Worm (Caenorhabditis elegans): ENCODE data around the gene parn-1.
A peak's percentile ranks its signal among the peaks of the same experiment; 100 is the strongest.

parn-1 gene

DNA sequence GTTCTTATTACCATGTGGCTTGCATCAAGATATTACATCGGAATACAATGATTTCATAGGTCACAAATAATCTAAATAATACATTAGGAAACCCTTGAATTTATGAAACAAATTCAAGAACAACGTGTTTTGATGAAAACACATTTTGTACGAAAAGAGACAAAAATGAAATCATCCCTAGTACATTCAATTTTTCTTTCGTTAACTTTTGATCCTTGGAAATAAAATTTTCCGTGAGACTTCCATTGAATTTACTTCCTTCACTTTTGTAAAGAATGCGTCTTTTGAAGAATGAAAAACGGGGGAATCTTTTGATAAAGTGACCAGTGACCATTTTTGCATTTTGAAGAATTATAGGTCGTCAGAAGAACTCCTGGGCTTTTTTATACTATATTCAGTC is 21.3 kb downstream of the parn-1 start:
- TF ChIP-seq C17E4.6 (GFP tag; IDR thresholded peaks at IDR 0.05) (no peak), bed-2 (GFP tag; IDR thresholded peaks at IDR 0.05) (no peak), lin-40 (tag; optimal IDR thresholded peaks at IDR 0.05) (no peak), mes-4 (tag; optimal IDR thresholded peaks at IDR 0.05) (no peak), F10E7.11 (tag; optimal IDR thresholded peaks at IDR 0.05) (no peak)

DNA sequence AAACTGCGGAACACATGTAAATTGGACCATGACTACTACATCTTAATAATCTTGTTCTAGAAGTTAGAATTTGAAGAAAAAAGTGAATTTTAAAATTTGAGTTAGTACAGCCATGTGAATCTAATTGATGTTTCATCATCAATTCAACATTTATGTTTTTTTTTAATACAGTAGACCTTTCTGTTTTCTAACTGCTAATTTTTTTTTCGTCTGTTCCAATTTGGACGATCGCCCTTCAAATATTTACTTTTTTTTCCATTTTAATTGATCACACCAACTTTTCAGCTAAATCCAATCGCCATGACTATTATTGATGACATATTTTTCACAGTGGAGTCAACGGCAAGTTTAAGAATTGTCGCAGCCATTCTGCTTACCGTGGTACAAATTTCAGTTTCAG is 24.4 kb downstream of the parn-1 start, which contains the start of gene srx-116:
Gene srx-116 (plus strand): TSS at position 301 of the 400 bp plus-strand sequence.
- TF ChIP-seq lin-35 (GFP tag; optimal IDR thresholded peaks at IDR 0.05) (no peak), mcd-1 (GFP tag; IDR thresholded peaks at IDR 0.05) (no peak), aptf-3 (GFP tag; IDR thresholded peaks at IDR 0.05) (no peak), zfh-2 (GFP tag; conservative IDR thresholded peaks at IDR 0.05) (no peak), mxl-1 (tag; optimal IDR thresholded peaks at IDR 0.05) (no peak), nhr-120 (GFP tag; IDR thresholded peaks at IDR 0.05) (no peak), Y67H2A.10 (GFP tag; conservative IDR thresholded peaks at IDR 0.05) (no peak), ceh-27 (GFP tag; optimal IDR thresholded peaks at IDR 0.05) (no peak), Y95B8A.8 (GFP tag; IDR thresholded peaks at IDR 0.05) (no peak), ceh-58 (GFP tag; IDR thresholded peaks at IDR 0.05) (no peak), hmg-1.2 (GFP tag; IDR thresholded peaks at IDR 0.05) (no peak), madf-8 (GFP tag; conservative IDR thresholded peaks at IDR 0.05) (no peak)

ce11 chrV:12667926-12668325 is 27.1 kb downstream of the parn-1 start, which contains the start of gene W05B10.4:
Gene W05B10.4, plus strand, starts transcription at chrV:12668226.
- TF ChIP-seq ceh-27 (GFP tag; optimal IDR thresholded peaks at IDR 0.05) (peak; percentile 10), nhr-90 (tag; optimal IDR thresholded peaks at IDR 0.05) (no peak), B0019.2 (GFP tag; conservative IDR thresholded peaks at IDR 0.05) (no peak), atf-7 (tag; optimal IDR thresholded peaks at IDR 0.05) (no peak)

ce11 chrV:12667397-12667796 is 27.7 kb downstream of the parn-1 start:
- TF ChIP-seq rpc-1 (optimal IDR thresholded peaks at IDR 0.05) (no peak), rpc-1 (tag; optimal IDR thresholded peaks at IDR 0.05) (no peak), ceh-100 (GFP tag; IDR thresholded peaks at IDR 0.05) (no peak), F33H1.4 (GFP tag; IDR thresholded peaks at IDR 0.05) (no peak), ets-4 (GFP tag; optimal IDR thresholded peaks at IDR 0.05) (no peak), F57C9.4 (tag; optimal IDR thresholded peaks at IDR 0.05) (no peak), let-526 (GFP tag; IDR thresholded peaks at IDR 0.05) (no peak), attf-5 (GFP tag; optimal IDR thresholded peaks at IDR 0.05) (no peak), hrde-1 (tag; optimal IDR thresholded peaks at IDR 0.05; ENCODE audit: borderline replicate concordance) (no peak), bed-2 (GFP tag; IDR thresholded peaks at IDR 0.05) (no peak)

ce11 chrV:12663386-12663785 is 31.7 kb downstream of the parn-1 start:
- TF ChIP-seq bed-2 (GFP tag; IDR thresholded peaks at IDR 0.05), result no peak
- TF ChIP-seq B0019.2 (GFP tag; conservative IDR thresholded peaks at IDR 0.05), result no peak
- TF ChIP-seq nhr-90 (tag; optimal IDR thresholded peaks at IDR 0.05), result no peak
- no peak for TF ChIP-seq ztf-22 (GFP tag; optimal IDR thresholded peaks at IDR 0.05)
- TF ChIP-seq mxl-1 (tag; optimal IDR thresholded peaks at IDR 0.05), result no peak
- no peak for TF ChIP-seq lir-1 (GFP tag; conservative IDR thresholded peaks at IDR 0.05)
- TF ChIP-seq ZK185.1 (tag; optimal IDR thresholded peaks at IDR 0.05; ENCODE audit: poor library complexity, severe bottlenecking), result no peak
- no peak for TF ChIP-seq madf-10 (tag; optimal IDR thresholded peaks at IDR 0.05)
- no peak for TF ChIP-seq ccch-3 (GFP tag; optimal IDR thresholded peaks at IDR 0.05)
- no peak for TF ChIP-seq B0035.1 (tag; optimal IDR thresholded peaks at IDR 0.05)
- TF ChIP-seq unc-62 (GFP tag; optimal IDR thresholded peaks at IDR 0.05), result no peak
- TF ChIP-seq bed-1 (GFP tag; IDR thresholded peaks at IDR 0.05), result no peak
- no peak for TF ChIP-seq B0261.1 (tag; optimal IDR thresholded peaks at IDR 0.05)
- TF ChIP-seq somi-1 (GFP tag; optimal IDR thresholded peaks at IDR 0.05), result no peak
- TF ChIP-seq T07F8.4 (tag; optimal IDR thresholded peaks at IDR 0.05), result no peak
- TF ChIP-seq ets-4 (GFP tag; optimal IDR thresholded peaks at IDR 0.05), result no peak
